Fruit fly (Drosophila melanogaster) whole organism, embryonic: ENCODE results near the gene Ucp4A.

Experiments
- Antp ChIP-seq: fragments of 200-800 bp; sonication (Bioruptor generic); optimal IDR thresholded peaks from 3 replicates; lab custom pipeline; 2016; ENCODE audit warnings: missing biosample characterization, missing genetic modification characterization
- B-H2 ChIP-seq: fragments of 200-800 bp; sonication (Bioruptor generic); optimal IDR thresholded peaks from 2 replicates; lab custom pipeline; 2018; ENCODE audit warnings: missing biosample characterization, mild to moderate bottlenecking, missing genetic modification characterization
- Bteb2 ChIP-seq: fragments of 200-800 bp; sonication (Bioruptor generic); optimal IDR thresholded peaks from 2 replicates; lab custom pipeline; 2016; ENCODE audit warnings: missing biosample characterization, missing genetic modification characterization
- CG10321 ChIP-seq: fragments of 200-800 bp; sonication (Bioruptor generic); IDR thresholded peaks from 2 replicates; pipeline ENCODE4 v1.3.6; 2022; ENCODE audit warnings: missing biosample characterization, missing genetic modification characterization
- CG10959 ChIP-seq: fragments of 200-800 bp; sonication (Bioruptor generic); IDR thresholded peaks from 2 replicates; pipeline ENCODE4 v1.3.6; 2022; ENCODE audit warnings: missing biosample characterization, missing genetic modification characterization
- CG12104 ChIP-seq: fragments of 200-800 bp; sonication (Bioruptor generic); optimal IDR thresholded peaks from 3 replicates; lab custom pipeline; 2016; ENCODE audit warnings: missing biosample characterization, missing genetic modification characterization
- CG12659 ChIP-seq: fragments of 200-800 bp; sonication (Bioruptor generic); optimal IDR thresholded peaks from 3 replicates; lab custom pipeline; 2017; ENCODE audit warnings: mild to moderate bottlenecking, missing biosample characterization, missing genetic modification reagents, missing genetic modification characterization
- CG13287 ChIP-seq: fragments of 200-800 bp; sonication (Bioruptor generic); IDR thresholded peaks from 2 replicates; pipeline ENCODE4 v1.3.6; 2022; ENCODE audit warnings: missing biosample characterization, missing genetic modification characterization; ENCODE audit not compliant: partially characterized antibody
- CG13296 ChIP-seq: fragments of 200-800 bp; sonication (Bioruptor generic); optimal IDR thresholded peaks from 3 replicates; lab custom pipeline; 2018; ENCODE audit warnings: missing biosample characterization, mild to moderate bottlenecking, missing genetic modification characterization
- CG13424 ChIP-seq: fragments of 200-800 bp; sonication (Bioruptor generic); optimal IDR thresholded peaks from 2 replicates; lab custom pipeline; 2019; ENCODE audit warnings: missing biosample characterization, mild to moderate bottlenecking, missing genetic modification characterization, moderate library complexity
- CG13775 ChIP-seq: fragments of 200-800 bp; sonication (Bioruptor generic); optimal IDR thresholded peaks from 3 replicates; lab custom pipeline; 2017; ENCODE audit warnings: missing biosample characterization, mild to moderate bottlenecking, missing genetic modification characterization
- CG15514 ChIP-seq: fragments of 200-800 bp; sonication (Bioruptor generic); optimal IDR thresholded peaks from 3 replicates; lab custom pipeline; 2017; ENCODE audit warnings: missing biosample characterization, missing genetic modification characterization, mild to moderate bottlenecking, moderate library complexity, missing genetic modification reagents
- CG16813 ChIP-seq: fragments of 200-800 bp; sonication (Bioruptor generic); IDR thresholded peaks from 3 replicates; pipeline ENCODE4 v1.3.6; 2022; ENCODE audit warnings: missing biosample characterization, missing genetic modification characterization; ENCODE audit not compliant: partially characterized antibody
- CG16863 ChIP-seq: fragments of 200-800 bp; sonication (Bioruptor generic); optimal IDR thresholded peaks from 3 replicates; lab custom pipeline; 2016; ENCODE audit warnings: missing biosample characterization, missing genetic modification characterization
- CG17385 ChIP-seq: fragments of 200-800 bp; sonication (Bioruptor generic); optimal IDR thresholded peaks from 3 replicates; lab custom pipeline; 2018; ENCODE audit warnings: missing biosample characterization, mild to moderate bottlenecking, missing genetic modification characterization
- CG17612 ChIP-seq: fragments of 200-800 bp; sonication (Bioruptor generic); IDR thresholded peaks from 2 replicates; pipeline ENCODE4 v1.3.6; 2022; ENCODE audit warnings: missing biosample characterization, missing genetic modification characterization
- CG2129 ChIP-seq: fragments of 200-800 bp; sonication (Bioruptor generic); IDR thresholded peaks from 2 replicates; pipeline ENCODE4 v1.3.6; 2022; ENCODE audit warnings: missing biosample characterization, missing genetic modification characterization; ENCODE audit not compliant: partially characterized antibody
- CG31441 ChIP-seq: fragments of 200-800 bp; sonication (Bioruptor generic); IDR thresholded peaks from 2 replicates; pipeline ENCODE4 v1.3.6; 2022; ENCODE audit warnings: missing biosample characterization, missing genetic modification characterization
- CG4328 ChIP-seq: fragments of 200-800 bp; sonication (Bioruptor generic); optimal IDR thresholded peaks from 3 replicates; lab custom pipeline; 2017; ENCODE audit warnings: missing biosample characterization, missing genetic modification reagents, missing genetic modification characterization
- CG4360 ChIP-seq: fragments of 200-800 bp; sonication (Bioruptor generic); IDR thresholded peaks from 2 replicates; pipeline ENCODE4 v1.3.6; 2022; ENCODE audit warnings: missing biosample characterization, missing genetic modification characterization
- CG7786 ChIP-seq: fragments of 200-800 bp; sonication (Bioruptor generic); optimal IDR thresholded peaks from 2 replicates; lab custom pipeline; 2016; ENCODE audit warnings: missing biosample characterization, missing genetic modification characterization
- CG7963 ChIP-seq: fragments of 200-800 bp; sonication (Bioruptor generic); IDR thresholded peaks from 3 replicates; pipeline ENCODE4 v1.3.6; 2022; ENCODE audit warnings: missing biosample characterization, missing genetic modification characterization; ENCODE audit not compliant: partially characterized antibody
- CG9215 ChIP-seq: fragments of 200-800 bp; sonication (Bioruptor generic); IDR thresholded peaks from 2 replicates; pipeline ENCODE4 v1.3.6; 2022; ENCODE audit warnings: missing biosample characterization, missing genetic modification characterization
- D ChIP-seq, 2 experiments: fragments of 200-800 bp in 1 of 2; fragments of >200 bp in 1 of 2; sonication (Bioruptor generic) in 1 of 2; optimal IDR thresholded peaks; 2 replicates in 1 of 2; 3 replicates in 1 of 2; lab custom pipeline; 2017; ENCODE audit warnings: mild to moderate bottlenecking in 1 of 2, missing biosample characterization in 1 of 2, missing genetic modification characterization in 1 of 2, missing genetic modification reagents in 1 of 2
- Dip3 ChIP-seq: fragments of 200-800 bp; sonication (Bioruptor generic); optimal IDR thresholded peaks from 3 replicates; lab custom pipeline; 2016; ENCODE audit warnings: missing biosample characterization, missing genetic modification characterization
- Doc2 ChIP-seq: fragments of 200-800 bp; sonication (Bioruptor generic); IDR thresholded peaks from 2 replicates; pipeline ENCODE4 v1.3.6; 2022; ENCODE audit warnings: missing biosample characterization, missing genetic modification characterization
- Hr3 ChIP-seq: fragments of 200-800 bp; sonication (Bioruptor generic); optimal IDR thresholded peaks from 3 replicates; lab custom pipeline; 2016; ENCODE audit warnings: missing biosample characterization, missing genetic modification characterization
- Med ChIP-seq: fragments of 200-800 bp; sonication (Bioruptor generic); peaks from one replicate; lab custom pipeline; 2016; ENCODE audit warnings: missing biosample characterization, missing genetic modification characterization, mild to moderate bottlenecking, inconsistent platforms, moderate library complexity
- Sin3A ChIP-seq: fragments of >200 bp; optimal IDR thresholded peaks from 2 replicates; lab custom pipeline; 2018
- ara ChIP-seq: fragments of 200-800 bp; sonication (Bioruptor generic); IDR thresholded peaks from 2 replicates; pipeline ENCODE4 v1.3.6; 2022; ENCODE audit warnings: missing biosample characterization, missing genetic modification characterization
- ash1 ChIP-seq: fragments of 200-800 bp; sonication (Bioruptor generic); optimal IDR thresholded peaks from 2 replicates; lab custom pipeline; 2018; ENCODE audit warnings: missing biosample characterization, mild to moderate bottlenecking, missing genetic modification characterization
- bsh ChIP-seq, 2 experiments: fragments of 200-800 bp; sonication (Bioruptor generic); optimal IDR thresholded peaks; 2 replicates each; lab custom pipeline; 2017 to 2018; ENCODE audit warnings: mild to moderate bottlenecking in 2 of 2, missing biosample characterization in 2 of 2, missing genetic modification characterization in 2 of 2, moderate library complexity in 1 of 2
- cad ChIP-seq: fragments of >200 bp; optimal IDR thresholded peaks from 2 replicates; lab custom pipeline; 2017; ENCODE audit warnings: missing biosample characterization, missing genetic modification characterization
- da ChIP-seq: fragments of 200-800 bp; sonication (Bioruptor generic); optimal IDR thresholded peaks from 2 replicates; lab custom pipeline; 2016; ENCODE audit warnings: missing biosample characterization, missing genetic modification characterization
- dati ChIP-seq: fragments of 200-800 bp; sonication (Bioruptor generic); IDR thresholded peaks from 2 replicates; pipeline ENCODE4 v1.3.6; 2022; ENCODE audit warnings: missing biosample characterization, missing genetic modification characterization
- dm ChIP-seq: fragments of 200-800 bp; sonication (Bioruptor generic); optimal IDR thresholded peaks from 3 replicates; lab custom pipeline; 2016; ENCODE audit warnings: missing biosample characterization, missing genetic modification characterization
- gfzf ChIP-seq: fragments of 200-800 bp; sonication (Bioruptor generic); optimal IDR thresholded peaks from 2 replicates; lab custom pipeline; 2016; ENCODE audit warnings: missing biosample characterization, mild to moderate bottlenecking, missing genetic modification characterization, moderate library complexity
- gsb ChIP-seq: fragments of 200-800 bp; sonication (Bioruptor generic); IDR thresholded peaks from 2 replicates; pipeline ENCODE4 v1.3.6; 2022; ENCODE audit warnings: missing biosample characterization, missing genetic modification characterization
- ken ChIP-seq: fragments of 200-800 bp; sonication (Bioruptor generic); IDR thresholded peaks from 3 replicates; pipeline ENCODE4 v1.3.6; 2022; ENCODE audit warnings: missing biosample characterization, missing genetic modification characterization
- nerfin-2 ChIP-seq: fragments of 200-800 bp; sonication (Bioruptor generic); IDR thresholded peaks from 2 replicates; pipeline ENCODE4 v1.3.6; 2022; ENCODE audit warnings: missing biosample characterization, missing genetic modification characterization; ENCODE audit not compliant: partially characterized antibody
- nom ChIP-seq: fragments of 200-800 bp; sonication (Bioruptor generic); optimal IDR thresholded peaks from 2 replicates; lab custom pipeline; 2017; ENCODE audit warnings: missing biosample characterization, missing genetic modification characterization, mild to moderate bottlenecking, moderate library complexity, missing genetic modification reagents
- peb ChIP-seq: fragments of 200-800 bp; sonication (Bioruptor generic); IDR thresholded peaks from 2 replicates; pipeline ENCODE4 v1.3.6; 2022; ENCODE audit warnings: missing biosample characterization, missing genetic modification characterization
- row ChIP-seq: fragments of 200-800 bp; sonication (Bioruptor generic); IDR thresholded peaks from 3 replicates; pipeline ENCODE4 v1.3.6; 2022; ENCODE audit warnings: missing biosample characterization, missing genetic modification characterization
- run ChIP-seq: fragments of 200-800 bp; sonication (Bioruptor generic); optimal IDR thresholded peaks from 3 replicates; lab custom pipeline; 2018; ENCODE audit warnings: missing biosample characterization, mild to moderate bottlenecking, missing genetic modification characterization
- sna ChIP-seq: fragments of 200-800 bp; sonication (Bioruptor generic); IDR thresholded peaks from 2 replicates; pipeline ENCODE4 v1.3.6; 2022; ENCODE audit warnings: missing biosample characterization, missing genetic modification characterization; ENCODE audit not compliant: partially characterized antibody
- stwl ChIP-seq: fragments of 200-800 bp; sonication (Bioruptor generic); optimal IDR thresholded peaks from 3 replicates; lab custom pipeline; 2018; ENCODE audit warnings: missing biosample characterization, mild to moderate bottlenecking, missing genetic modification characterization, moderate library complexity
- toy ChIP-seq: fragments of 200-800 bp; sonication (Bioruptor generic); IDR thresholded peaks from 2 replicates; pipeline ENCODE4 v1.3.6; 2022; ENCODE audit warnings: missing biosample characterization, missing genetic modification characterization
- zen ChIP-seq: fragments of 200-800 bp; sonication (Bioruptor generic); optimal IDR thresholded peaks from 3 replicates; lab custom pipeline; 2018; ENCODE audit warnings: missing biosample characterization, mild to moderate bottlenecking, missing genetic modification characterization, moderate library complexity
- zf30C ChIP-seq: fragments of 200-800 bp; sonication (Bioruptor generic); optimal IDR thresholded peaks from 3 replicates; lab custom pipeline; 2018; ENCODE audit warnings: missing biosample characterization, mild to moderate bottlenecking, missing genetic modification characterization

Gene Ucp4A

DNA sequence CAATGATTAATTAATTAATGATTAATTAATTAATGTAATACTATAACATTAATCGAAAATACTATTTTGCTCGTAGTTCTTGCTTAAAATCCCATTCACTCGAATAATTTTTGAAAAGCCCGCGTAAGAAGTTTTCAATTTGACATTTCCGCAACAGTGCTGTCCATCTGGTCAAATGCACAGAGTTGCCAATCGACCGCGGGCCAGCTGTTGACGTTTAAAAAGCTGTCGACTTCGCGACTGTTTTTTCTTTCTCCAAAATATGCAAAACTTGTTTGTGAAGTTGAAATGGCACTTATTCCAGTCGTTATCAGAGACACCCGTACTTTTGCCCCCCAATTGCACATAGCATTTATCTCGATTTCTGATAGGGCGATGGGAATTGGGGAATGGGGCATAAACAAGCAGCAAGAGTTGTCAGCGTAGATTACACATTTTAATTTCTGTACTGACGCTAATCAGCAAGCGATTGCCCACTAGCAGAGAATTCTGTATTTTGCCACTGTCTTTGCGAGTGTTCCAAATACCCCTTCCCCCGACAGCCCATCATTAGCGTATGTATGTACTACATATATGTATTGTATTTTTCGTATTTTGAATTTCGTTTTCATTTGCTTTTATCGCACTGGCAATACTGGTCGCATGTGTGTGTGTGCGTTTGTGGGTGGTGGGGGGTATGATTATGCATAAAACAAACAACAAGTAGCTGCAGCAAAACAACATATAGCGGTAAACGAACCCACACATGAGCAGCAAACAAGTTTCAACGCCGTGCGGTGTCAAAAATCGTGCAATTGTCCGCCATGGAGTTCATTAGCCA is 11.9 kb downstream of the Ucp4A start, which contains the start of gene Srx (continued):
- TF ChIP-seq ash1 (GFP tag; lab: Kevin White, UChicago) (no peak), Dip3 (GFP tag; lab: Kevin White, UChicago) (no peak), nom (GFP tag; lab: Kevin White, UChicago) (peak; percentile 37), sna (no peak), run (tag; lab: Kevin White, UChicago) (no peak), CG13775 (GFP tag; lab: Kevin White, UChicago) (peak; percentile 3), B-H2 (no peak), CG16813 (no peak), CG16863 (GFP tag; lab: Kevin White, UChicago) (no peak), CG17612 (GFP tag; lab: Robert Waterston, UW) (no peak), gsb (GFP tag; lab: Robert Waterston, UW) (no peak), CG10959 (GFP tag; lab: Robert Waterston, UW) (no peak), CG12104 (GFP tag; lab: Kevin White, UChicago) (no peak), CG9215 (GFP tag; lab: Robert Waterston, UW) (peak; percentile 37; the same call in 1 of the 2 replicates), Sin3A (peak; percentile 11), CG31441 (GFP tag; lab: Robert Waterston, UW) (0 out of 2 replicates have a peak, but pooled peaks have one; percentile 25), CG10321 (GFP tag; lab: Robert Waterston, UW) (no peak), CG4328 (GFP tag; lab: Kevin White, UChicago) (peak; percentile 34), CG7786 (GFP tag; lab: Kevin White, UChicago) (no peak), Med (peak; percentile 50), nerfin-2 (GFP tag; lab: Robert Waterston, UW) (no peak), dm (GFP tag; lab: Kevin White, UChicago) (no peak), CG7963 (no peak), CG13424 (peak; percentile 44), peb (no peak), Bteb2 (GFP tag; lab: Kevin White, UChicago) (no peak), CG17385 (GFP tag; lab: Kevin White, UChicago) (peak; percentile 21), zen (tag; lab: Kevin White, UChicago) (no peak), gfzf (GFP tag; lab: Kevin White, UChicago) (peak; percentile 2), zf30C (GFP tag; lab: Kevin White, UChicago) (no peak), CG13296 (GFP tag; lab: Kevin White, UChicago) (peak; percentile 25), ara (GFP tag; lab: Robert Waterston, UW) (no peak), cad (GFP tag; lab: Kevin White, UChicago) (no peak), da (GFP tag; lab: Kevin White, UChicago) (no peak), row (peak; percentile 43; the same call in 2 of the 3 replicates), CG15514 (GFP tag; lab: Kevin White, UChicago) (peak; percentile 48), bsh (GFP tag; optimal IDR thresholded peaks at IDR 0.05; lab: Kevin White, UChicago) (peak in 1 of 2 experiments; percentile 13), CG12659 (GFP tag; lab: Kevin White, UChicago) (peak; percentile 27), Antp (peak; percentile 11), stwl (tag; lab: Kevin White, UChicago) (peak; percentile 7), toy (GFP tag; lab: Robert Waterston, UW) (no peak), CG4360 (GFP tag; lab: Robert Waterston, UW) (no peak), D (optimal IDR thresholded peaks at IDR 0.05; lab: Kevin White, UChicago) (no peak), D (GFP tag; optimal IDR thresholded peaks at IDR 0.05; lab: Kevin White, UChicago) (no peak), CG13287 (GFP tag; lab: Robert Waterston, UW) (peak; percentile 14; the same call in 1 of the 2 replicates), Doc2 (GFP tag; lab: Robert Waterston, UW) (no peak), Hr3 (GFP tag; lab: Kevin White, UChicago) (no peak), ken (GFP tag; lab: Robert Waterston, UW) (no peak), CG2129 (GFP tag; lab: Robert Waterston, UW) (no peak), dati (no peak)
